Fruit fly (Drosophila melanogaster): ENCODE data around the gene CG11279.

The CG11279 gene

dm6 chr3L:13022854-13023560 lies 23.8 kb upstream of the CG11279 start, which contains the start of gene RpS12 (continued):
- TF ChIP-seq vri (GFP tag; optimal IDR thresholded peaks at IDR 0.05): peak; percentile 74
- TF ChIP-seq topi (GFP tag; optimal IDR thresholded peaks at IDR 0.05): peak; percentile 56
- TF ChIP-seq Hr38 (GFP tag; optimal IDR thresholded peaks at IDR 0.05): no peak
- 0 out of 2 replicates have a peak, but pooled peaks have one; percentile 6 for TF ChIP-seq CG11294 (GFP tag; IDR thresholded peaks at IDR 0.05)
- TF ChIP-seq Lpt (GFP tag; optimal IDR thresholded peaks at IDR 0.05): no peak
- peak; percentile 63 for TF ChIP-seq CG34406 (GFP tag; optimal IDR thresholded peaks at IDR 0.05)
- TF ChIP-seq fd59A (GFP tag; optimal IDR thresholded peaks at IDR 0.05): peak; percentile 7
- TF ChIP-seq Sox15 (GFP tag; optimal IDR thresholded peaks at IDR 0.05): peak; percentile 21
- TF ChIP-seq esn (GFP tag; optimal IDR thresholded peaks at IDR 0.05): peak; percentile 78
- no peak for TF ChIP-seq CG11902 (GFP tag; optimal IDR thresholded peaks at IDR 0.05)

DNA sequence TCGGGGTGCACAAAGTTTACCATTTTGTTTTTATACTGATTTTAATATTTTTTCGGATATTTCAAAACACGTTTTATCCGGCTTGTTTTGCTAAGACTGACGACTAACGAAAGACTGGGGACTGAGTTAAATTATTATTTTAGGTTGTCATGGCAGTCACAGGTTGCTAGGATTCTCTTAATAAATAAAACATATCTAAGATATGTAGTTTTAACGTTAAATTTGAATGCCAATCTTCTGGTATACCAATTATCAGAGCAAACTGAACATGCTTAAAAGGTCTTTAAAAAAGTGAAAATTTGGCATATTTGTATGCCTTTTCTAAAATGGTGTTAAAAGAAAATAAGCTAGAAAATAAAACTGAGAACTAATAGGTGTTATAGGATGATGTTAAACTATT lies 20.4 kb upstream of the CG11279 start, which contains the start of gene Zmynd10:
TSS of gene Zmynd10 (minus strand) at position 101 of the 400 bp plus-strand sequence.
- TF ChIP-seq CG6276 (GFP tag; optimal IDR thresholded peaks at IDR 0.05) (no peak), Sox102F (GFP tag; optimal IDR thresholded peaks at IDR 0.05) (no peak), salr (GFP tag; optimal IDR thresholded peaks at IDR 0.05) (no peak), CG10631 (GFP tag; optimal IDR thresholded peaks at IDR 0.05) (no peak), topi (GFP tag; optimal IDR thresholded peaks at IDR 0.05) (no peak), Sox14 (GFP tag; optimal IDR thresholded peaks at IDR 0.05) (no peak), CG9139 (GFP tag; optimal IDR thresholded peaks at IDR 0.05) (no peak), CG8319 (GFP tag; optimal IDR thresholded peaks at IDR 0.05) (no peak), Hr38 (GFP tag; optimal IDR thresholded peaks at IDR 0.05) (no peak)

- TF ChIP-seq CG11762 (GFP tag; optimal IDR thresholded peaks at IDR 0.05; ENCODE audit: insufficient read depth): no peak
- peak; percentile 85 for TF ChIP-seq Blimp-1 (GFP tag; optimal IDR thresholded peaks at IDR 0.05)
These were observed 19.9 kb upstream of the CG11279 start for dm6 chr3L:13026872-13027271.

- TF ChIP-seq Hr38 (GFP tag; optimal IDR thresholded peaks at IDR 0.05) (no peak), CG10669 (GFP tag; optimal IDR thresholded peaks at IDR 0.05) (no peak), CG15336 (GFP tag; IDR thresholded peaks at IDR 0.05) (no peak), fd59A (GFP tag; optimal IDR thresholded peaks at IDR 0.05) (no peak), dac (GFP tag; optimal IDR thresholded peaks at IDR 0.05) (no peak)
These were observed 19.4 kb upstream of the CG11279 start for dm6 chr3L:13027333-13027732.

dm6 chr3L:13028740-13029139 lies 18.0 kb upstream of the CG11279 start, which contains the start of gene CG17672:
TSS of gene CG17672 (plus strand) at chr3L:13028962.
- TF ChIP-seq CG4318 (GFP tag; optimal IDR thresholded peaks at IDR 0.05) (no peak), CG8119 (GFP tag; IDR thresholded peaks at IDR 0.05) (peak; percentile 29; the same call in 1 of the 3 replicates), Eip75B (GFP tag; optimal IDR thresholded peaks at IDR 0.05) (peak; percentile 6), Hr4 (GFP tag; optimal IDR thresholded peaks at IDR 0.05) (no peak), cyc (GFP tag; optimal IDR thresholded peaks at IDR 0.05) (no peak), CG1621 (tag; optimal IDR thresholded peaks at IDR 0.05) (peak; percentile 60), Lpt (GFP tag; optimal IDR thresholded peaks at IDR 0.05) (peak; percentile 2), ss (GFP tag; optimal IDR thresholded peaks at IDR 0.05) (peak in 1 of 2 experiments; percentile 40), Ets21C (GFP tag; optimal IDR thresholded peaks at IDR 0.05) (no peak), Gug (GFP tag; IDR thresholded peaks at IDR 0.05) (no peak), CG3919 (GFP tag; optimal IDR thresholded peaks at IDR 0.05) (peak; percentile 79), salr (GFP tag; optimal IDR thresholded peaks at IDR 0.05) (no peak), fd59A (GFP tag; optimal IDR thresholded peaks at IDR 0.05) (no peak), Sox14 (GFP tag; optimal IDR thresholded peaks at IDR 0.05) (no peak), CG16779 (tag; optimal IDR thresholded peaks at IDR 0.05) (peak; percentile 9), dsx (GFP tag; optimal IDR thresholded peaks at IDR 0.05; ENCODE audit: poor library complexity, severe bottlenecking) (peak; percentile 42), Sox15 (GFP tag; optimal IDR thresholded peaks at IDR 0.05) (no peak), achi (GFP tag; optimal IDR thresholded peaks at IDR 0.05) (no peak), CG6792 (GFP tag; optimal IDR thresholded peaks at IDR 0.05) (no peak), CG6163 (GFP tag; IDR thresholded peaks at IDR 0.05) (peak; percentile 54; the same call in 1 of the 3 replicates), Sox102F (GFP tag; optimal IDR thresholded peaks at IDR 0.05) (peak; percentile 17), CG6854 (GFP tag; optimal IDR thresholded peaks at IDR 0.05) (no peak), CG15336 (GFP tag; IDR thresholded peaks at IDR 0.05) (peak; percentile 61; the same call in 1 of the 2 replicates), CG34406 (GFP tag; optimal IDR thresholded peaks at IDR 0.05) (no peak), Met (GFP tag; optimal IDR thresholded peaks at IDR 0.05) (peak; percentile 22), CG11902 (GFP tag; optimal IDR thresholded peaks at IDR 0.05) (no peak), CG11294 (GFP tag; IDR thresholded peaks at IDR 0.05) (no peak), fkh (GFP tag; optimal IDR thresholded peaks at IDR 0.05) (no peak), eg (GFP tag; IDR thresholded peaks at IDR 0.05) (0 out of 3 replicates have a peak, but pooled peaks have one; percentile 59)
